Worm (Caenorhabditis elegans): ENCODE data around the gene lsm-1.
A peak's percentile ranks its signal among the peaks of the same experiment; 100 is the strongest.

DNA sequence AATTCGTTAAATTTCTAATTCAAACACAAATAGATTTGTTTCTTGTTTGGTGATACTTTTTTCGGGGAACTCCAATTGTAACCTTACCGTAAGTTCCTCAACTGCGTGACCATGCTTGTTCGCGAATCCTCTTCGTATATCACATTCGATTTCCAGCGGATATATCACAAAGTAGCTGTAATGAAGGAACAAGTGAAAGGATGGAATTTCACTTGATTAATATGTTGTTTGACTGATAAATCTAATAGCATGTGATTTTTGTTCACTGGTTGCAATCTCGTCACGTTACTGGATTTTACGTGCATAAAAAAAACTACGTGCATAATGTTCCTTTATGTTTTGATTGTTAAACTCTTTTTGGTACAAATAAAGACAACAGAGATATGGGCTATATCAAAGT lies 34.9 kb downstream of the lsm-1 start:
- TF ChIP-seq ztf-11 (tag; optimal IDR thresholded peaks at IDR 0.05), result no peak
- TF ChIP-seq lin-39 (tag; optimal IDR thresholded peaks at IDR 0.05), result no peak
- no peak for TF ChIP-seq unc-62 (GFP tag; optimal IDR thresholded peaks at IDR 0.05)
- peak; percentile 68 for TF ChIP-seq blmp-1 (tag; optimal IDR thresholded peaks at IDR 0.05; ENCODE audit: insufficient read depth)
- TF ChIP-seq ceh-16 (tag; optimal IDR thresholded peaks at IDR 0.05), result no peak
- no peak for TF ChIP-seq lsy-2 (tag; optimal IDR thresholded peaks at IDR 0.05)
- no peak for TF ChIP-seq nhr-10 (tag; optimal IDR thresholded peaks at IDR 0.05)
- TF ChIP-seq fos-1 (tag; optimal IDR thresholded peaks at IDR 0.05), result no peak
- no peak for TF ChIP-seq ztf-4 (tag; optimal IDR thresholded peaks at IDR 0.05)
- TF ChIP-seq gmeb-1 (tag; optimal IDR thresholded peaks at IDR 0.05), result no peak
- no peak for TF ChIP-seq nhr-11 (tag; optimal IDR thresholded peaks at IDR 0.05)
- TF ChIP-seq snpc-4 (tag; optimal IDR thresholded peaks at IDR 0.05), result no peak
- no peak for TF ChIP-seq skn-1 (tag; optimal IDR thresholded peaks at IDR 0.05)
- TF ChIP-seq nhr-23 (tag; optimal IDR thresholded peaks at IDR 0.05), result no peak
